Fruit fly (Drosophila melanogaster) whole organism, embryonic: ENCODE results near the gene MSAmiP.
A peak's percentile ranks its signal among the peaks of the same experiment; 100 is the strongest.

Experiments
- Antp ChIP-seq: fragments of 200-800 bp; sonication (Bioruptor generic); optimal IDR thresholded peaks from 3 replicates; lab custom pipeline; 2016; ENCODE audit warnings: missing biosample characterization, missing genetic modification characterization
- Atf6 ChIP-seq: fragments of 200-800 bp; sonication (Bioruptor generic); IDR thresholded peaks from 2 replicates; pipeline ENCODE4 v1.3.6; 2022; ENCODE audit warnings: missing biosample characterization, missing genetic modification characterization
- CG1024 ChIP-seq: fragments of 200-800 bp; sonication (Bioruptor generic); IDR thresholded peaks from 2 replicates; pipeline ENCODE4 v1.3.6; 2022; ENCODE audit warnings: missing biosample characterization, missing genetic modification characterization
- CG10267 ChIP-seq: fragments of 200-800 bp; sonication (Bioruptor generic); optimal IDR thresholded peaks from 2 replicates; lab custom pipeline; 2018; ENCODE audit warnings: missing biosample characterization, mild to moderate bottlenecking, missing genetic modification characterization, moderate library complexity
- CG10543 ChIP-seq: fragments of 200-800 bp; sonication (Bioruptor generic); optimal IDR thresholded peaks from 3 replicates; lab custom pipeline; 2017; ENCODE audit warnings: missing biosample characterization, mild to moderate bottlenecking, missing genetic modification characterization, moderate library complexity
- CG10959 ChIP-seq: fragments of 200-800 bp; sonication (Bioruptor generic); IDR thresholded peaks from 2 replicates; pipeline ENCODE4 v1.3.6; 2022; ENCODE audit warnings: missing biosample characterization, missing genetic modification characterization
- CG11093 ChIP-seq: fragments of 200-800 bp; sonication (Bioruptor generic); IDR thresholded peaks from 3 replicates; pipeline ENCODE4 v1.3.6; 2022; ENCODE audit warnings: missing biosample characterization, missing genetic modification characterization
- CG11723 ChIP-seq: fragments of 200-800 bp; sonication (Bioruptor generic); optimal IDR thresholded peaks from 2 replicates; lab custom pipeline; 2017; ENCODE audit warnings: missing biosample characterization, mild to moderate bottlenecking, missing genetic modification characterization
- CG1603 ChIP-seq: fragments of 200-800 bp; sonication (Bioruptor generic); optimal IDR thresholded peaks from 2 replicates; lab custom pipeline; 2019; ENCODE audit warnings: missing biosample characterization, mild to moderate bottlenecking, missing genetic modification characterization, moderate library complexity
- CG16815 ChIP-seq: fragments of 200-800 bp; sonication (Bioruptor generic); optimal IDR thresholded peaks from 3 replicates; lab custom pipeline; 2017; ENCODE audit warnings: missing biosample characterization, mild to moderate bottlenecking, missing genetic modification characterization
- CG2120 ChIP-seq: fragments of 200-800 bp; sonication (Bioruptor generic); optimal IDR thresholded peaks from 3 replicates; lab custom pipeline; 2016; ENCODE audit warnings: missing biosample characterization, missing genetic modification characterization
- CG33213 ChIP-seq: fragments of 200-800 bp; sonication (Bioruptor generic); optimal IDR thresholded peaks from 3 replicates; lab custom pipeline; 2016; ENCODE audit warnings: missing biosample characterization, missing genetic modification characterization
- CG4360 ChIP-seq: fragments of 200-800 bp; sonication (Bioruptor generic); IDR thresholded peaks from 2 replicates; pipeline ENCODE4 v1.3.6; 2022; ENCODE audit warnings: missing biosample characterization, missing genetic modification characterization
- CG6813 ChIP-seq: fragments of 200-800 bp; sonication (Bioruptor generic); optimal IDR thresholded peaks from 2 replicates; lab custom pipeline; 2017; ENCODE audit warnings: missing biosample characterization, missing genetic modification characterization, mild to moderate bottlenecking, moderate library complexity, missing genetic modification reagents
- CG8924 ChIP-seq: fragments of 200-800 bp; optimal IDR thresholded peaks from 3 replicates; lab custom pipeline; 2019; ENCODE audit warnings: missing biosample characterization, mild to moderate bottlenecking, missing genetic modification characterization, moderate library complexity
- CG8944 ChIP-seq: fragments of 200-800 bp; sonication (Bioruptor generic); optimal IDR thresholded peaks from 3 replicates; lab custom pipeline; 2016; ENCODE audit warnings: missing biosample characterization, missing genetic modification characterization
- CTCF ChIP-seq: fragments of 200-800 bp; sonication (Bioruptor generic); optimal IDR thresholded peaks from 2 replicates; lab custom pipeline; 2017; ENCODE audit warnings: missing biosample characterization, mild to moderate bottlenecking, missing genetic modification characterization, moderate library complexity
- D ChIP-seq, 2 experiments: fragments of 200-800 bp in 1 of 2; fragments of >200 bp in 1 of 2; sonication (Bioruptor generic) in 1 of 2; optimal IDR thresholded peaks; 2 replicates in 1 of 2; 3 replicates in 1 of 2; lab custom pipeline; 2017; ENCODE audit warnings: mild to moderate bottlenecking in 1 of 2, missing biosample characterization in 1 of 2, missing genetic modification characterization in 1 of 2, missing genetic modification reagents in 1 of 2
- Dbx ChIP-seq: fragments of 200-800 bp; sonication (Bioruptor generic); IDR thresholded peaks from 3 replicates; pipeline ENCODE4 v1.3.6; 2022; ENCODE audit warnings: missing biosample characterization, missing genetic modification characterization
- Drgx ChIP-seq: fragments of 200-800 bp; sonication (Bioruptor generic); IDR thresholded peaks from 2 replicates; pipeline ENCODE4 v1.3.6; 2022; ENCODE audit warnings: missing biosample characterization, missing genetic modification characterization
- Elba2 ChIP-seq: fragments of 200-800 bp; sonication (Bioruptor generic); optimal IDR thresholded peaks from 3 replicates; lab custom pipeline; 2016; ENCODE audit warnings: missing biosample characterization, missing genetic modification characterization
- HmgD ChIP-seq: fragments of 200-800 bp; sonication (Bioruptor generic); optimal IDR thresholded peaks from 3 replicates; lab custom pipeline; 2016; ENCODE audit warnings: missing biosample characterization, missing genetic modification characterization
- HmgZ ChIP-seq: fragments of 200-800 bp; sonication (Bioruptor generic); optimal IDR thresholded peaks from 2 replicates; lab custom pipeline; 2018; ENCODE audit warnings: missing biosample characterization, mild to moderate bottlenecking, missing genetic modification characterization
- Hr39 ChIP-seq: fragments of >200 bp; optimal IDR thresholded peaks from 2 replicates; lab custom pipeline; 2017
- Lhr ChIP-seq: fragments of 200-800 bp; sonication (Bioruptor generic); optimal IDR thresholded peaks from 3 replicates; lab custom pipeline; 2017; ENCODE audit warnings: mild to moderate bottlenecking, missing biosample characterization, missing genetic modification reagents, missing genetic modification characterization
- Lpt ChIP-seq: fragments of >200 bp; optimal IDR thresholded peaks from 2 replicates; lab custom pipeline; 2018; ENCODE audit warnings: missing biosample characterization, missing genetic modification characterization
- MESR4 ChIP-seq: fragments of 200-800 bp; sonication (Bioruptor generic); optimal IDR thresholded peaks from 2 replicates; lab custom pipeline; 2018; ENCODE audit warnings: missing biosample characterization, mild to moderate bottlenecking, missing genetic modification characterization, moderate library complexity
- Mad ChIP-seq: fragments of 200-800 bp; sonication (Bioruptor generic); optimal IDR thresholded peaks from 2 replicates; lab custom pipeline; 2016; ENCODE audit warnings: missing biosample characterization, missing genetic modification characterization
- Mrtf ChIP-seq: fragments of 200-800 bp; sonication (Bioruptor generic); IDR thresholded peaks from 3 replicates; pipeline ENCODE4 v1.3.6; 2022; ENCODE audit warnings: missing biosample characterization, missing genetic modification characterization
- NC2α ChIP-seq: fragments of 200-800 bp; sonication (Bioruptor generic); optimal IDR thresholded peaks from 2 replicates; lab custom pipeline; 2016; ENCODE audit warnings: missing biosample characterization, missing genetic modification characterization
- Nf-YC ChIP-seq: fragments of 200-800 bp; optimal IDR thresholded peaks from 3 replicates; lab custom pipeline; 2019; ENCODE audit warnings: missing biosample characterization, mild to moderate bottlenecking, missing genetic modification characterization, moderate library complexity
- Tbp ChIP-seq: fragments of >200 bp; optimal IDR thresholded peaks from 2 replicates; lab custom pipeline; 2018; ENCODE audit warnings: missing biosample characterization, missing genetic modification characterization
- ash1 ChIP-seq: fragments of 200-800 bp; sonication (Bioruptor generic); optimal IDR thresholded peaks from 2 replicates; lab custom pipeline; 2018; ENCODE audit warnings: missing biosample characterization, mild to moderate bottlenecking, missing genetic modification characterization
- bbx ChIP-seq: fragments of 200-800 bp; sonication (Bioruptor generic); IDR thresholded peaks from 2 replicates; pipeline ENCODE4 v1.3.6; 2022; ENCODE audit warnings: missing biosample characterization, missing genetic modification characterization; ENCODE audit not compliant: partially characterized antibody
- bcd ChIP-seq: fragments of 200-800 bp; sonication (Bioruptor generic); optimal IDR thresholded peaks from 2 replicates; lab custom pipeline; 2017; ENCODE audit warnings: missing biosample characterization, mild to moderate bottlenecking, missing genetic modification characterization
- corto ChIP-seq: fragments of 200-800 bp; sonication (Bioruptor generic); optimal IDR thresholded peaks from 2 replicates; lab custom pipeline; 2016; ENCODE audit warnings: missing biosample characterization, mild to moderate bottlenecking, missing genetic modification characterization, moderate library complexity
- croc ChIP-seq: fragments of 200-800 bp; sonication (Bioruptor generic); conservative IDR thresholded peaks from 3 replicates; pipeline ENCODE4 v1.3.6; 2022; ENCODE audit warnings: missing biosample characterization, missing genetic modification characterization
- crol ChIP-seq: fragments of 200-800 bp; sonication (Bioruptor generic); IDR thresholded peaks from 2 replicates; pipeline ENCODE4 v1.3.6; 2022; ENCODE audit warnings: missing biosample characterization, missing genetic modification characterization
- fd64A ChIP-seq: fragments of 200-800 bp; sonication (Bioruptor generic); optimal IDR thresholded peaks from 3 replicates; lab custom pipeline; 2018; ENCODE audit warnings: missing biosample characterization, mild to moderate bottlenecking, missing genetic modification characterization
- ken ChIP-seq: fragments of 200-800 bp; sonication (Bioruptor generic); IDR thresholded peaks from 3 replicates; pipeline ENCODE4 v1.3.6; 2022; ENCODE audit warnings: missing biosample characterization, missing genetic modification characterization
- kni ChIP-seq: fragments of 200-800 bp; sonication (Bioruptor generic); optimal IDR thresholded peaks from 3 replicates; lab custom pipeline; 2017; ENCODE audit warnings: mild to moderate bottlenecking, missing biosample characterization, missing genetic modification reagents, missing genetic modification characterization
- lmd ChIP-seq: fragments of 200-800 bp; sonication (Bioruptor generic); IDR thresholded peaks from 2 replicates; pipeline ENCODE4 v1.3.6; 2022; ENCODE audit warnings: missing biosample characterization, missing genetic modification characterization
- row ChIP-seq: fragments of 200-800 bp; sonication (Bioruptor generic); IDR thresholded peaks from 3 replicates; pipeline ENCODE4 v1.3.6; 2022; ENCODE audit warnings: missing biosample characterization, missing genetic modification characterization
- seq ChIP-seq: fragments of 200-800 bp; sonication (Bioruptor generic); IDR thresholded peaks from 2 replicates; pipeline ENCODE4 v1.3.6; 2022; ENCODE audit warnings: missing biosample characterization, missing genetic modification characterization
- slou ChIP-seq: fragments of 200-800 bp; sonication (Bioruptor generic); optimal IDR thresholded peaks from 3 replicates; lab custom pipeline; 2016; ENCODE audit warnings: missing biosample characterization, missing genetic modification characterization
- ssp ChIP-seq: fragments of 200-800 bp; sonication (Bioruptor generic); IDR thresholded peaks from 2 replicates; pipeline ENCODE4 v1.3.6; 2022; ENCODE audit warnings: missing biosample characterization, missing genetic modification characterization
- tap ChIP-seq: fragments of 200-800 bp; optimal IDR thresholded peaks from 3 replicates; lab custom pipeline; 2019; ENCODE audit warnings: missing biosample characterization, mild to moderate bottlenecking, missing genetic modification characterization, moderate library complexity
- tll ChIP-seq, 2 experiments: fragments of 200-800 bp in 1 of 2; fragments of >200 bp in 1 of 2; sonication (Bioruptor generic) in 1 of 2; optimal IDR thresholded peaks; 2 replicates each; lab custom pipeline; 2017 to 2019; ENCODE audit warnings: missing biosample characterization in 2 of 2, missing genetic modification characterization in 2 of 2, mild to moderate bottlenecking in 1 of 2, moderate library complexity in 1 of 2
- trh ChIP-seq: fragments of 200-800 bp; sonication (Bioruptor generic); optimal IDR thresholded peaks from 2 replicates; lab custom pipeline; 2016; ENCODE audit warnings: missing biosample characterization, missing genetic modification characterization
- usp ChIP-seq: fragments of >200 bp; optimal IDR thresholded peaks from 2 replicates; lab custom pipeline; 2017; ENCODE audit warnings: missing biosample characterization, missing genetic modification characterization

Gene MSAmiP

dm6 chr3R:16857029-16858027 lies 38.8 kb downstream of the MSAmiP start (continued):
- TF ChIP-seq CG33213 (peak; percentile 4), tll (GFP tag; optimal IDR thresholded peaks at IDR 0.05; lab: Kevin White, UChicago) (peak in 1 of 2 experiments; percentile 3), CG10959 (GFP tag; lab: Robert Waterston, UW) (no peak), trh (GFP tag; lab: Kevin White, UChicago) (no peak), bbx (GFP tag; lab: Robert Waterston, UW) (no peak), CG10543 (GFP tag; lab: Kevin White, UChicago) (no peak), Drgx (GFP tag; lab: Robert Waterston, UW) (no peak), tap (tag; lab: Kevin White, UChicago) (no peak), ssp (GFP tag; lab: Robert Waterston, UW) (no peak), CG11723 (GFP tag; lab: Kevin White, UChicago) (no peak), croc (GFP tag; lab: Robert Waterston, UW) (no peak), Hr39 (no peak), CG6813 (GFP tag; lab: Kevin White, UChicago) (no peak), Tbp (GFP tag; lab: Kevin White, UChicago) (no peak), CG11093 (no peak), MESR4 (no peak), Lhr (no peak), CG2120 (GFP tag; lab: Kevin White, UChicago) (no peak), CG16815 (no peak), Nf-YC (tag; lab: Kevin White, UChicago) (peak; percentile 83), Mad (no peak), ken (GFP tag; lab: Robert Waterston, UW) (no peak), CG10267 (tag; lab: Kevin White, UChicago) (no peak), HmgZ (tag; lab: Kevin White, UChicago) (no peak), kni (peak; percentile 90), CG8944 (GFP tag; lab: Kevin White, UChicago) (no peak), lmd (GFP tag; lab: Robert Waterston, UW) (no peak), CTCF (GFP tag; lab: Kevin White, UChicago) (peak; percentile 95), Antp (GFP tag; lab: Kevin White, UChicago) (no peak), crol (peak; percentile 89), slou (GFP tag; lab: Kevin White, UChicago) (no peak), ash1 (GFP tag; lab: Kevin White, UChicago) (peak; percentile 48), CG4360 (GFP tag; lab: Robert Waterston, UW) (peak; percentile 92), CG1024 (no peak), row (GFP tag; lab: Robert Waterston, UW) (no peak), Dbx (GFP tag; lab: Robert Waterston, UW) (no peak), fd64A (GFP tag; lab: Kevin White, UChicago) (no peak), usp (no peak), CG1603 (tag; lab: Kevin White, UChicago) (peak; percentile 40), corto (GFP tag; lab: Kevin White, UChicago) (no peak), Atf6 (GFP tag; lab: Robert Waterston, UW) (no peak), Lpt (GFP tag; lab: Kevin White, UChicago) (no peak), Mrtf (GFP tag; lab: Robert Waterston, UW) (no peak), D (optimal IDR thresholded peaks at IDR 0.05; lab: Kevin White, UChicago) (no peak), D (GFP tag; optimal IDR thresholded peaks at IDR 0.05; lab: Kevin White, UChicago) (no peak), Elba2 (GFP tag; lab: Kevin White, UChicago) (peak; percentile 75), bcd (GFP tag; lab: Kevin White, UChicago) (no peak), seq (GFP tag; lab: Robert Waterston, UW) (peak; percentile 72; the same call in 1 of the 2 replicates), HmgD (no peak), CG8924 (peak; percentile 20), NC2α (GFP tag; lab: Kevin White, UChicago) (no peak)
